Worm (Caenorhabditis elegans) whole organism, mixed stage, embryonic: ENCODE data around the gene T05E12.8.

Experiments used
- M03D4.4 ChIP-seq: sonication (generic microtip); optimal IDR thresholded peaks from 2 replicates; lab custom pipeline; 2017; ENCODE audit warnings: mild to moderate bottlenecking, missing genetic modification characterization, missing compliant biosample characterization
- bed-3 ChIP-seq: fragments of 200-800 bp; sonication (Bioruptor generic); optimal IDR thresholded peaks from 3 replicates; lab custom pipeline; 2018; ENCODE audit warnings: mild to moderate bottlenecking, missing genetic modification characterization, moderate library complexity, missing compliant biosample characterization
- blmp-1 ChIP-seq: fragments of 150-350 bp; optimal IDR thresholded peaks from 2 replicates; lab custom pipeline; 2014; ENCODE audit warnings: missing biosample characterization, missing genetic modification characterization
- ceh-39 ChIP-seq: fragments of 150-350 bp; optimal IDR thresholded peaks from 2 replicates; lab custom pipeline; 2014; ENCODE audit warnings: missing biosample characterization, missing genetic modification characterization
- ceh-43 ChIP-seq: fragments of 200-800 bp; sonication (Bioruptor generic); optimal IDR thresholded peaks from 2 replicates; lab custom pipeline; 2018; ENCODE audit warnings: mild to moderate bottlenecking, missing genetic modification characterization, moderate library complexity, missing compliant biosample characterization
- ceh-83 ChIP-seq: fragments of 200-800 bp; sonication (Bioruptor generic); optimal IDR thresholded peaks from 2 replicates; lab custom pipeline; 2018; ENCODE audit warnings: mild to moderate bottlenecking, missing genetic modification characterization, missing compliant biosample characterization
- ces-1 ChIP-seq: fragments of 150-350 bp; optimal IDR thresholded peaks from 2 replicates; lab custom pipeline; 2014; ENCODE audit warnings: missing biosample characterization, missing genetic modification reagents, missing genetic modification characterization
- cnd-1 ChIP-seq: fragments of 200-800 bp; sonication (Bioruptor generic); optimal IDR thresholded peaks from 2 replicates; lab custom pipeline; 2018; ENCODE audit warnings: mild to moderate bottlenecking, missing genetic modification characterization, missing compliant biosample characterization
- drap-1 ChIP-seq: fragments of 200-800 bp; sonication (Bioruptor generic); optimal IDR thresholded peaks from 3 replicates; lab custom pipeline; 2018; ENCODE audit warnings: mild to moderate bottlenecking, missing genetic modification characterization, missing compliant biosample characterization
- elt-1 ChIP-seq: sonication (generic microtip); optimal IDR thresholded peaks from 2 replicates; lab custom pipeline; 2017; ENCODE audit warnings: missing genetic modification characterization, mild to moderate bottlenecking, missing compliant biosample characterization, antibody characterized with exemption, moderate library complexity, borderline replicate concordance; ENCODE audit not compliant: insufficient read depth
- elt-3 ChIP-seq: fragments of 150-350 bp; optimal IDR thresholded peaks from 2 replicates; lab custom pipeline; 2014; ENCODE audit warnings: missing biosample characterization, missing genetic modification characterization
- flh-1 ChIP-seq: fragments of 200-800 bp; sonication (Bioruptor generic); optimal IDR thresholded peaks from 2 replicates; lab custom pipeline; 2018; ENCODE audit warnings: mild to moderate bottlenecking, missing genetic modification characterization, moderate library complexity, missing compliant biosample characterization
- ham-2 ChIP-seq: fragments of 200-800 bp; sonication (Bioruptor generic); optimal IDR thresholded peaks from 2 replicates; lab custom pipeline; 2018; ENCODE audit warnings: mild to moderate bottlenecking, missing genetic modification characterization, missing compliant biosample characterization
- hlh-1 ChIP-seq: fragments of 150-350 bp; optimal IDR thresholded peaks from 2 replicates; lab custom pipeline; 2014; ENCODE audit warnings: missing biosample characterization, missing genetic modification reagents, missing genetic modification characterization
- lin-13 ChIP-seq: fragments of 150-350 bp; optimal IDR thresholded peaks from 2 replicates; lab custom pipeline; 2014; ENCODE audit warnings: missing biosample characterization, missing genetic modification characterization
- lin-32 ChIP-seq: fragments of 200-800 bp; sonication (Bioruptor generic); optimal IDR thresholded peaks from 2 replicates; lab custom pipeline; 2018; ENCODE audit warnings: mild to moderate bottlenecking, missing genetic modification characterization, missing compliant biosample characterization
- lsy-2 ChIP-seq: fragments of 150-350 bp; optimal IDR thresholded peaks from 2 replicates; lab custom pipeline; 2014; ENCODE audit warnings: missing biosample characterization, missing genetic modification characterization
- mab-5 ChIP-seq: fragments of 150-350 bp; optimal IDR thresholded peaks from 2 replicates; lab custom pipeline; 2014; ENCODE audit warnings: missing biosample characterization, missing genetic modification characterization
- mep-1 ChIP-seq: fragments of 150-350 bp; optimal IDR thresholded peaks from 2 replicates; lab custom pipeline; 2017; ENCODE audit warnings: missing biosample characterization, missing genetic modification reagents, missing genetic modification characterization, inconsistent platforms
- nhr-2 ChIP-seq: fragments of 150-350 bp; optimal IDR thresholded peaks from 2 replicates; lab custom pipeline; 2014; ENCODE audit warnings: missing biosample characterization, missing genetic modification characterization
- nhr-237 ChIP-seq: fragments of 150-350 bp; optimal IDR thresholded peaks from 2 replicates; lab custom pipeline; 2014; ENCODE audit warnings: missing biosample characterization, missing genetic modification characterization
- nhr-28 ChIP-seq: fragments of 150-350 bp; optimal IDR thresholded peaks from 2 replicates; lab custom pipeline; 2014; ENCODE audit warnings: missing biosample characterization, missing genetic modification characterization
- nhr-76 ChIP-seq: sonication (generic microtip); optimal IDR thresholded peaks from 2 replicates; lab custom pipeline; 2017; ENCODE audit warnings: missing biosample characterization, missing genetic modification characterization
- pha-4 ChIP-seq: fragments of 150-350 bp; optimal IDR thresholded peaks from 2 replicates; lab custom pipeline; 2018; ENCODE audit warnings: missing biosample characterization, missing genetic modification reagents, missing genetic modification characterization
- sem-2 ChIP-seq: fragments of 200-800 bp; sonication (Bioruptor generic); optimal IDR thresholded peaks from 2 replicates; lab custom pipeline; 2018; ENCODE audit warnings: mild to moderate bottlenecking, missing genetic modification characterization, missing compliant biosample characterization
- snpc-4 ChIP-seq: fragments of 150-350 bp; optimal IDR thresholded peaks from 2 replicates; lab custom pipeline; 2014; ENCODE audit warnings: missing biosample characterization, missing genetic modification characterization
- sptf-1 ChIP-seq: sonication (generic microtip); optimal IDR thresholded peaks from 2 replicates; lab custom pipeline; 2017; ENCODE audit warnings: mild to moderate bottlenecking, missing genetic modification characterization, moderate library complexity, missing compliant biosample characterization
- tbx-8 ChIP-seq: fragments of 200-800 bp; sonication (Bioruptor generic); optimal IDR thresholded peaks from 2 replicates; lab custom pipeline; 2018; ENCODE audit warnings: mild to moderate bottlenecking, missing genetic modification characterization, moderate library complexity, missing compliant biosample characterization
- unc-39 ChIP-seq: fragments of 150-350 bp; optimal IDR thresholded peaks from 2 replicates; lab custom pipeline; 2014; ENCODE audit warnings: missing biosample characterization, missing genetic modification characterization
- unc-62 ChIP-seq: fragments of 150-350 bp; optimal IDR thresholded peaks from 2 replicates; lab custom pipeline; 2014; ENCODE audit warnings: missing biosample characterization, missing genetic modification reagents, missing genetic modification characterization
- zip-8 ChIP-seq: fragments of 150-350 bp; optimal IDR thresholded peaks from 2 replicates; lab custom pipeline; 2014; ENCODE audit warnings: missing biosample characterization, missing genetic modification characterization
- ztf-11 ChIP-seq: fragments of 150-350 bp; optimal IDR thresholded peaks from 2 replicates; lab custom pipeline; 2014; ENCODE audit warnings: missing biosample characterization, missing genetic modification characterization

T05E12.8 gene

DNA sequence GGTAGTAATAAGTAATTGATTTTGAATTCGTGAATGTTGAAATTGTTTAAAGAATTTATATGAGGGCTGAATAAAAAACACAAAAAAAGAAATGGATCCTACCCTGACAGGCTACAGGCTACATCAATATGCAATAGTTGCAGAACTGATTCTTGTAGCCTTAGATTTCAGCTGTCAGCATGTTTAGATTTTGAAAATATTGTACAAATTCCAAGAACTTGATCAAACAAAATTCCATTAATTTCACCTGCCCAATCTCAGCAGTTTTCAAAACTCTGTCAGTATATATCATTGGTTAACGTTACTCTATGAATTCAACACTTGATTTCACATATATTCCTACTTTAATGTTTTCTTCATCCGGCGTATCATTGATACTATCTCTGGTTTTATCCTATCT lies 38.5 kb upstream of the T05E12.8 start:
- TF ChIP-seq sptf-1 (no peak), elt-1 (tag; lab: Kevin White, UChicago) (no peak), lin-13 (tag; lab: Kevin White, UChicago) (no peak), unc-39 (tag; lab: Kevin White, UChicago) (no peak), ztf-11 (tag; lab: Kevin White, UChicago) (no peak), nhr-2 (tag; lab: Kevin White, UChicago) (no peak), nhr-76 (no peak), lsy-2 (tag; lab: Kevin White, UChicago) (no peak), ham-2 (GFP tag; lab: Kevin White, UChicago) (no peak), bed-3 (GFP tag; lab: Kevin White, UChicago) (no peak), lin-32 (no peak), sem-2 (GFP tag; lab: Kevin White, UChicago) (no peak), blmp-1 (tag; lab: Kevin White, UChicago) (no peak), snpc-4 (no peak), mep-1 (no peak), flh-1 (no peak), tbx-8 (GFP tag; lab: Kevin White, UChicago) (no peak), ceh-43 (GFP tag; lab: Kevin White, UChicago) (no peak), hlh-1 (no peak), elt-3 (tag; lab: Kevin White, UChicago) (no peak)
- TF ChIP-seq, all 35 proteins: peak for 0

DNA sequence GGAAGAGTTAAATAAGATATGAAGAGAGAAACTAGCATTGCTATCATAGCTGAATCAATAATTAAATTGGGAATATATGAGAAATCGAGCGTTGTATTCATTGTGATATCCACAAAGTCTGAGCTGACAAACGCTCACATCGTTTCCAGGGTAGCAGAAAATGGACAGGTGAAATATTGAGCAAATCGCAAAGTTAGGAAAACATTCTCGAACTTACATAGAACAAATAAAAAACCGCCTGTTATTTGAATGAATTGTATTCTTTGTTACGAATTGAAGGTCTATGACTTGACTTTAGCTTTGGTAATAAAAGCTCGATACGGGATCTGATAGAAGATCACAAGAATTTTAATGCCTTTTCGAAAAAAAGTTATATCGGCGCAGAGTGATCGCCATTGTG lies 33.1 kb upstream of the T05E12.8 start, which contains the start of gene srz-94:
srz-94 (minus strand) TSS at position 101 of the 400 bp plus-strand sequence.
- TF ChIP-seq mab-5: no peak
- no peak for TF ChIP-seq zip-8 (tag; lab: Kevin White, UChicago)
- TF ChIP-seq elt-3 (tag; lab: Kevin White, UChicago): no peak
- no peak for TF ChIP-seq tbx-8 (GFP tag; lab: Kevin White, UChicago)
- no peak for TF ChIP-seq ces-1 (GFP tag; lab: Kevin White, UChicago)
- TF ChIP-seq ceh-43 (GFP tag; lab: Kevin White, UChicago): no peak
- no peak for TF ChIP-seq ztf-11 (tag; lab: Kevin White, UChicago)
- TF ChIP-seq snpc-4: no peak
- TF ChIP-seq sem-2 (GFP tag; lab: Kevin White, UChicago): no peak
- TF ChIP-seq ceh-83: no peak
- TF ChIP-seq M03D4.4 (tag; lab: Kevin White, UChicago): no peak
- TF ChIP-seq, all 35 proteins: peak for 0

ce11 chrV:17042263-17042662 lies 26.7 kb upstream of the T05E12.8 start, which contains the start of gene hpo-33:
TSS of gene hpo-33 (plus strand) at chrV:17042563.
- no peak for TF ChIP-seq lsy-2 (tag; lab: Kevin White, UChicago)
- TF ChIP-seq mep-1: no peak
- no peak for TF ChIP-seq ceh-83
- TF ChIP-seq nhr-76: no peak
- TF ChIP-seq, all 35 proteins: peak for 0

DNA sequence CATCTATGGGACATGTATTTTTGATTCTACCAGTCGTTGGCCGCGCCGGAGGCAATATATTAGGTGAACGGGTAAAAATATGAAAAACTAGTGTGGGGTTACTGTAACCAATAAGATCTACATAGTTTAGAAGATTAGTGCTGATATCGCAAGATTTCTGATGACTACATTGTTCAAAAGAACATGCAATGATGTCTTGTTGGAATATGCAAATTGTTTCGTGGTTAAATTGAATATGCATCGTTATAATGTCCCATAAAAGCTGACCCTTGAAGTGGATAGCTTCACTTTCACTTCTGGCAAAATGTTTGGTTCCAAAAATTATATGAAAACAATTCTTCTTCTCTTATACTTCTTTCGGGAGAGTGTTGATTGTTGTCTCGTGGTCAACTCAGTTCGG lies 24.4 kb upstream of the T05E12.8 start, which contains the start of gene F28B1.2:
F28B1.2 (plus strand) TSS at position 301 of the 400 bp plus-strand sequence.
- no peak for TF ChIP-seq lin-13 (tag; lab: Kevin White, UChicago)
- TF ChIP-seq unc-62: no peak
- TF ChIP-seq tbx-8 (GFP tag; lab: Kevin White, UChicago): no peak
- TF ChIP-seq nhr-2 (tag; lab: Kevin White, UChicago): no peak
- no peak for TF ChIP-seq ces-1 (GFP tag; lab: Kevin White, UChicago)
- TF ChIP-seq hlh-1: no peak
- no peak for TF ChIP-seq ceh-83
- no peak for TF ChIP-seq ceh-39
- TF ChIP-seq nhr-28 (tag; lab: Kevin White, UChicago): no peak
- TF ChIP-seq mab-5: no peak
- no peak for TF ChIP-seq snpc-4
- TF ChIP-seq elt-1 (tag; lab: Kevin White, UChicago): no peak
- no peak for TF ChIP-seq drap-1 (GFP tag; lab: Kevin White, UChicago)
- TF ChIP-seq pha-4 (tag; lab: Kevin White, UChicago): no peak
- no peak for TF ChIP-seq M03D4.4 (tag; lab: Kevin White, UChicago)
- TF ChIP-seq unc-39 (tag; lab: Kevin White, UChicago): no peak
- TF ChIP-seq lsy-2 (tag; lab: Kevin White, UChicago): no peak
- TF ChIP-seq nhr-76: no peak
- no peak for TF ChIP-seq flh-1
- no peak for TF ChIP-seq nhr-237

ce11 chrV:17059987-17060386 lies 9.0 kb upstream of the T05E12.8 start, which contains the start of gene sri-66:
TSS of gene sri-66 (plus strand) at chrV:17060287.
- no peak for TF ChIP-seq tbx-8 (GFP tag; lab: Kevin White, UChicago)
- TF ChIP-seq lsy-2 (tag; lab: Kevin White, UChicago): no peak
- TF ChIP-seq ham-2 (GFP tag; lab: Kevin White, UChicago): no peak
- no peak for TF ChIP-seq cnd-1
- TF ChIP-seq ceh-83: no peak
- no peak for TF ChIP-seq ces-1 (GFP tag; lab: Kevin White, UChicago)
- no peak for TF ChIP-seq hlh-1
